Worm (Caenorhabditis elegans) whole organism, young adult: ENCODE data around the gene mes-4.
A peak's percentile ranks its signal among the peaks of the same experiment; 100 is the strongest.

Experiments
- B0035.1 ChIP-seq: sonication (generic microtip); optimal IDR thresholded peaks from 2 replicates; lab custom pipeline; 2016; ENCODE audit warnings: missing genetic modification characterization, mild to moderate bottlenecking, missing compliant biosample characterization, missing genotype, missing genetic modification reagents
- B0336.3 ChIP-seq: fragments of 200-800 bp; sonication (Bioruptor generic); IDR thresholded peaks from 2 replicates; pipeline ENCODE4 v1.3.6; 2022; ENCODE audit warnings: missing genetic modification characterization, missing compliant biosample characterization
- F10E7.11 ChIP-seq: sonication (generic microtip); optimal IDR thresholded peaks from 2 replicates; lab custom pipeline; 2017; ENCODE audit warnings: mild to moderate bottlenecking, missing genetic modification characterization, moderate library complexity, missing compliant biosample characterization
- F49E8.2 ChIP-seq: sonication (generic microtip); optimal IDR thresholded peaks from 3 replicates; lab custom pipeline; 2017; ENCODE audit warnings: missing genetic modification characterization, mild to moderate bottlenecking, missing compliant biosample characterization, antibody characterized with exemption, moderate library complexity; ENCODE audit not compliant: insufficient read depth
- F52B5.7 ChIP-seq: sonication (generic microtip); optimal IDR thresholded peaks from 2 replicates; lab custom pipeline; 2016; ENCODE audit warnings: mild to moderate bottlenecking, missing genetic modification characterization, missing compliant biosample characterization
- F57C9.4 ChIP-seq: sonication (generic microtip); optimal IDR thresholded peaks from 2 replicates; lab custom pipeline; 2017; ENCODE audit warnings: mild to moderate bottlenecking, missing genetic modification characterization, missing compliant biosample characterization
- K12H6.12 ChIP-seq: fragments of 200-800 bp; sonication (Bioruptor generic); optimal IDR thresholded peaks from 2 replicates; lab custom pipeline; 2018; ENCODE audit warnings: mild to moderate bottlenecking, missing genetic modification characterization, missing compliant biosample characterization
- T26A5.8 ChIP-seq: sonication (generic microtip); optimal IDR thresholded peaks from 2 replicates; lab custom pipeline; 2016; ENCODE audit warnings: missing genetic modification characterization, missing compliant biosample characterization
- Y53F4B.3 ChIP-seq: fragments of 200-800 bp; sonication (Bioruptor generic); IDR thresholded peaks from 2 replicates; pipeline ENCODE4 v1.3.6; 2022; ENCODE audit warnings: missing genetic modification reagents, missing genetic modification characterization, missing compliant biosample characterization
- ZK185.1 ChIP-seq: sonication (generic microtip); optimal IDR thresholded peaks from 2 replicates; lab custom pipeline; 2016; ENCODE audit warnings: mild to moderate bottlenecking, missing genetic modification characterization, missing compliant biosample characterization; ENCODE audit not compliant: poor library complexity, severe bottlenecking
- akir-1 ChIP-seq: fragments of 200-800 bp; sonication (Bioruptor generic); optimal IDR thresholded peaks from 2 replicates; lab custom pipeline; 2018; ENCODE audit warnings: mild to moderate bottlenecking, missing genetic modification characterization, moderate library complexity, missing compliant biosample characterization
- aptf-2 ChIP-seq: fragments of 200-800 bp; sonication (Bioruptor generic); conservative IDR thresholded peaks from 2 replicates; pipeline ENCODE4 v1.3.6; 2022; ENCODE audit warnings: missing genetic modification reagents, missing genetic modification characterization, missing compliant biosample characterization
- aptf-3 ChIP-seq: fragments of 200-800 bp; sonication (Bioruptor generic); IDR thresholded peaks from 2 replicates; pipeline ENCODE4 v1.3.6; 2022; ENCODE audit warnings: missing genetic modification characterization, missing compliant biosample characterization
- athp-1 ChIP-seq: sonication (generic microtip); optimal IDR thresholded peaks from 2 replicates; lab custom pipeline; 2017; ENCODE audit warnings: mild to moderate bottlenecking, missing genetic modification characterization, missing compliant biosample characterization
- attf-6 ChIP-seq: fragments of 200-800 bp; sonication (Bioruptor generic); IDR thresholded peaks from 2 replicates; pipeline ENCODE4 v1.3.6; 2022; ENCODE audit warnings: missing genetic modification reagents, missing genetic modification characterization, missing compliant biosample characterization
- ccch-3 ChIP-seq: fragments of 200-800 bp; sonication (Bioruptor generic); optimal IDR thresholded peaks from 2 replicates; lab custom pipeline; 2018; ENCODE audit warnings: mild to moderate bottlenecking, missing genetic modification characterization, missing compliant biosample characterization
- cebp-1 ChIP-seq, 2 experiments: fragments of 200-800 bp in 1 of 2; sonication (Bioruptor generic) in 1 of 2; sonication (generic microtip) in 1 of 2; IDR thresholded peaks in 1 of 2; optimal IDR thresholded peaks in 1 of 2; 2 replicates each; pipeline versions ENCODE4 v1.3.6 to Lab custom; 2017 to 2022; ENCODE audit warnings: missing compliant biosample characterization in 2 of 2, missing genetic modification characterization in 2 of 2, mild to moderate bottlenecking in 1 of 2, missing genetic modification reagents in 1 of 2, moderate library complexity in 1 of 2
- ceh-27 ChIP-seq: fragments of 200-800 bp; sonication (Bioruptor generic); optimal IDR thresholded peaks from 2 replicates; lab custom pipeline; 2018; ENCODE audit warnings: mild to moderate bottlenecking, missing genetic modification characterization, moderate library complexity, missing compliant biosample characterization
- ceh-79 ChIP-seq: sonication (generic microtip); optimal IDR thresholded peaks from 2 replicates; lab custom pipeline; 2017; ENCODE audit warnings: mild to moderate bottlenecking, missing genetic modification characterization, missing compliant biosample characterization
- egl-18 ChIP-seq: fragments of 200-800 bp; sonication (Bioruptor generic); IDR thresholded peaks from 2 replicates; pipeline ENCODE4 v1.3.6; 2022; ENCODE audit warnings: missing genetic modification reagents, missing genetic modification characterization, missing compliant biosample characterization
- egrh-3 ChIP-seq: fragments of 200-800 bp; sonication (Bioruptor generic); IDR thresholded peaks from 2 replicates; pipeline ENCODE4 v1.3.6; 2022; ENCODE audit warnings: missing genetic modification reagents, missing genetic modification characterization, missing compliant biosample characterization
- gei-17 ChIP-seq: fragments of 200-800 bp; sonication (Bioruptor generic); optimal IDR thresholded peaks from 2 replicates; lab custom pipeline; 2018; ENCODE audit warnings: mild to moderate bottlenecking, missing genetic modification characterization, missing compliant biosample characterization
- hlh-12 ChIP-seq: sonication (generic microtip); optimal IDR thresholded peaks from 2 replicates; lab custom pipeline; 2016; ENCODE audit warnings: missing genetic modification characterization, missing compliant biosample characterization
- hmg-1.2 ChIP-seq: fragments of 200-800 bp; sonication (Bioruptor generic); IDR thresholded peaks from 2 replicates; pipeline ENCODE4 v1.3.6; 2022; ENCODE audit warnings: missing genetic modification reagents, missing genetic modification characterization, missing compliant biosample characterization
- hrde-1 ChIP-seq: sonication (generic microtip); optimal IDR thresholded peaks from 2 replicates; lab custom pipeline; 2016; ENCODE audit warnings: missing genetic modification characterization, mild to moderate bottlenecking, missing compliant biosample characterization, moderate library complexity, missing genotype, missing genetic modification reagents, borderline replicate concordance
- lin-35 ChIP-seq, 3 experiments: fragments of 150-350 bp in 2 of 3; sonication (generic microtip) in 1 of 3; optimal IDR thresholded peaks; 2 replicates each; lab custom pipeline; 2014 to 2018; ENCODE audit warnings: missing biosample characterization in 3 of 3, missing genetic modification characterization in 3 of 3, missing genetic modification reagents in 3 of 3
- madf-8 ChIP-seq: fragments of 200-800 bp; sonication (Bioruptor generic); conservative IDR thresholded peaks from 2 replicates; pipeline ENCODE4 v1.3.6; 2022; ENCODE audit warnings: missing genetic modification reagents, missing genetic modification characterization, missing compliant biosample characterization
- nfya-2 ChIP-seq: fragments of 200-800 bp; sonication (Bioruptor generic); IDR thresholded peaks from 2 replicates; pipeline ENCODE4 v1.3.6; 2022; ENCODE audit warnings: missing genetic modification reagents, missing genetic modification characterization, missing compliant biosample characterization
- nfyb-1 ChIP-seq: fragments of 200-800 bp; sonication (Bioruptor generic); IDR thresholded peaks from 2 replicates; pipeline ENCODE4 v1.3.6; 2022; ENCODE audit warnings: missing genetic modification reagents, missing genetic modification characterization, missing compliant biosample characterization
- nhr-179 ChIP-seq: sonication (generic microtip); optimal IDR thresholded peaks from 2 replicates; lab custom pipeline; 2016; ENCODE audit warnings: mild to moderate bottlenecking, missing genetic modification characterization, missing compliant biosample characterization
- nhr-27 ChIP-seq: fragments of 200-800 bp; sonication (Bioruptor generic); optimal IDR thresholded peaks from 2 replicates; lab custom pipeline; 2018; ENCODE audit warnings: mild to moderate bottlenecking, missing genetic modification characterization, moderate library complexity, missing compliant biosample characterization
- pbrm-1 ChIP-seq: fragments of 200-800 bp; sonication (Bioruptor generic); IDR thresholded peaks from 2 replicates; pipeline ENCODE4 v1.3.6; 2022; ENCODE audit warnings: missing genetic modification reagents, missing genetic modification characterization, missing compliant biosample characterization
- sdz-38 ChIP-seq: sonication (generic microtip); optimal IDR thresholded peaks from 2 replicates; lab custom pipeline; 2016; ENCODE audit warnings: missing genotype, missing genetic modification characterization, missing compliant biosample characterization
- sea-2 ChIP-seq: fragments of 200-800 bp; sonication (Bioruptor generic); IDR thresholded peaks from 2 replicates; pipeline ENCODE4 v1.3.6; 2022; ENCODE audit warnings: missing genetic modification characterization, missing compliant biosample characterization
- somi-1 ChIP-seq: fragments of 200-800 bp; sonication (Bioruptor generic); optimal IDR thresholded peaks from 2 replicates; lab custom pipeline; 2018; ENCODE audit warnings: mild to moderate bottlenecking, missing genetic modification characterization, missing compliant biosample characterization
- tbp1 ChIP-seq: fragments of 200-800 bp; sonication (Bioruptor generic); optimal IDR thresholded peaks from 2 replicates; lab custom pipeline; 2018; ENCODE audit warnings: mild to moderate bottlenecking, missing genetic modification characterization, missing compliant biosample characterization
- tlf-1 ChIP-seq: fragments of 200-800 bp; sonication (Bioruptor generic); optimal IDR thresholded peaks from 2 replicates; lab custom pipeline; 2018; ENCODE audit warnings: mild to moderate bottlenecking, missing genetic modification characterization, missing compliant biosample characterization
- unc-62 ChIP-seq: fragments of 150-350 bp; optimal IDR thresholded peaks from 2 replicates; lab custom pipeline; 2014; ENCODE audit warnings: missing biosample characterization, missing genetic modification reagents, missing genetic modification characterization
- xnd-1 ChIP-seq: sonication (generic microtip); optimal IDR thresholded peaks from 2 replicates; lab custom pipeline; 2016; ENCODE audit warnings: missing genotype, missing genetic modification reagents, missing genetic modification characterization, missing compliant biosample characterization
- ztf-18 ChIP-seq: sonication (generic microtip); optimal IDR thresholded peaks from 2 replicates; lab custom pipeline; 2016; ENCODE audit warnings: missing genotype, mild to moderate bottlenecking, missing genetic modification characterization, missing compliant biosample characterization
- ztf-22 ChIP-seq: fragments of 200-800 bp; sonication (Bioruptor generic); optimal IDR thresholded peaks from 2 replicates; lab custom pipeline; 2018; ENCODE audit warnings: mild to moderate bottlenecking, missing genetic modification characterization, moderate library complexity, missing compliant biosample characterization
- ztf-26 ChIP-seq: sonication (generic microtip); optimal IDR thresholded peaks from 2 replicates; lab custom pipeline; 2017; ENCODE audit warnings: missing genetic modification characterization, missing compliant biosample characterization
- ztf-28 ChIP-seq: fragments of 200-800 bp; sonication (Bioruptor generic); IDR thresholded peaks from 2 replicates; pipeline ENCODE4 v1.3.6; 2022; ENCODE audit warnings: missing genetic modification reagents, missing genetic modification characterization, missing compliant biosample characterization
- ztf-3 ChIP-seq: fragments of 200-800 bp; sonication (Bioruptor generic); optimal IDR thresholded peaks from 2 replicates; lab custom pipeline; 2018; ENCODE audit warnings: mild to moderate bottlenecking, missing genetic modification characterization, missing compliant biosample characterization

Gene mes-4

DNA sequence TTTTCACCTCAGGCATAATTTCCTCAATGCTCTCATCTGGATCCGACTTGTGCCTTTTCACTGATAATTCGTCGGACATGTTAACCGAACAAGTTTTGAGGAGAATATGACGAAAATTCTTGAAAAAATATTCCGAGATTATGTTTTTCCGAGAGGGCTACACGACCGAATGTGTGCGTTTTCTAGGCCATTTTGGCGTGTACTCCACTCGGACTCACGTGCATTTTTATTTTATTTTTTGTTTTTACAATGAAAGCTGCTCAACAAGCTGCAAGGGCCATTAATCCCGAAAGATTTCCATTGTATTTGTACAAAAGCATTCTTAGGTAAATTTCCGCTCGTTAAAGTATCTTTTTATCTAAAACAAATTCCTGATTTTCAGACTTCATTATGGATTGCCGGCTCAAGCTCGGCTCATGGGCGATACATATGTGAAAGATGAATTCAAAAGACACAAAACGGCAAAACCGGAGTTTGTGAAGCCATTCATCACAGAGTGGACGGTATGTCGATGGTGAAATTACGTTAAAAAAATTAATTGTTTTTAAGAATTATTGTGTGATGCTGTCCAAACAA, 30.9 kb upstream of the mes-4 start, which contains the start of the genes F25H9.6 and F25H9.7 (continued):
- TF ChIP-seq hmg-1.2 (GFP tag; lab: Robert Waterston, UW) (0 out of 2 replicates have a peak, but pooled peaks have one; percentile 29), madf-8 (peak; percentile 63), attf-6 (peak; percentile 66), K12H6.12 (tag; lab: Kevin White, UChicago) (peak; percentile 92), athp-1 (tag; lab: Kevin White, UChicago) (peak; percentile 79), nfya-2 (GFP tag; lab: Robert Waterston, UW) (no peak), ceh-79 (tag; lab: Kevin White, UChicago) (peak; percentile 49)
- TF ChIP-seq, all 124 proteins: peak for 73

DNA sequence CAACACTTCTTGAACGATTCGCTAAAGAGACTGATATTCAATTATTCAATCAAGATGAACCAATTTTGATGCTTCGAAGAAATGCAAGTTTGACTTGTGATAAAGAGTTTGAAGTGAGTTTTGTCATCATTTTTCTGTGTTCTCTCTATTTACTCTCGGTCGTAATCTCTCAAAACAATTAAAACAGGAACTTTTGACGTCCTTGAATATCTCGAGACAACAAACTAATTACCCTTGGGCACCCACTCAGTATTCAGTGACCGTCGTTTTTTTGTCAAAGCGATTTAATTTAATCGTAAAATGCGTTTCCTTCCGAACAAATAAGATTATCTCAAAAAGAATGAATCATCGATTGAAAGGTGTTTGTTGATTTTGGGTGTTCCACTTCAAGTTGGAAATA, 26.8 kb upstream of the mes-4 start:
- TF ChIP-seq nhr-27 (tag; lab: Kevin White, UChicago), result no peak
- peak; percentile 4 for TF ChIP-seq ceh-27 (GFP tag; lab: Kevin White, UChicago)

DNA sequence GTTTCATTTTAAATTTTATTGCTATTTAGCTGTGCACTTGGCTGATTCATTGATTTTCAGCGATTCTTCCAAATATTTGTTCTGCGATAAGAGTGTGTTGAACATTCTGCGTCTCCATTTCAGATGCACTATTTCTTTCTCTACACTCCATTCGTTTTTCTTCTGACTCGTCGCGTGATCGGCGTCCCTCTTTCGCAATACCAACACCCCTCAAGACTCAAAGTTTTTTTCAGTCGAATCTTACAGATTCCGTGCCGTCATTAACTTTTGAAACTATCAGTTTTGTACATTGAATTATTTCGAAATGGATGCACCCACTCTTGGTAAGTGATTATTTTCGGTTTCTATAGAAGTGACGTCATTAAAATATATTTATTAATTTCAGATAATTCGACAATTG, 25.6 kb upstream of the mes-4 start, which contains the start of gene frm-10:
frm-10 (plus strand) TSS at position 234 of the 400 bp plus-strand sequence.
- TF ChIP-seq unc-62 (GFP tag; lab: Kevin White, UChicago), result peak; percentile 54
- no peak for TF ChIP-seq ztf-28 (GFP tag; lab: Robert Waterston, UW)
- TF ChIP-seq xnd-1, result no peak
- TF ChIP-seq athp-1 (tag; lab: Kevin White, UChicago), result no peak
- TF ChIP-seq F49E8.2, result no peak
- peak; percentile 74; the same call in 1 of the 2 replicates for TF ChIP-seq nfyb-1 (GFP tag; lab: Robert Waterston, UW)
- peak; percentile 58; the same call in 1 of the 2 replicates for TF ChIP-seq pbrm-1
- TF ChIP-seq lin-35 (GFP tag; optimal IDR thresholded peaks at IDR 0.05; lab: Kevin White, UChicago), result no peak
- peak; percentile 78; the same call in 1 of the 2 replicates for TF ChIP-seq B0336.3 (GFP tag; lab: Robert Waterston, UW)
- TF ChIP-seq aptf-3 (GFP tag; lab: Robert Waterston, UW), result no peak
- no peak for TF ChIP-seq somi-1
- TF ChIP-seq B0035.1 (tag; lab: Kevin White, UChicago), result no peak
- TF ChIP-seq hrde-1 (tag; lab: Kevin White, UChicago), result no peak
- TF ChIP-seq nhr-27 (tag; lab: Kevin White, UChicago), result no peak
- no peak for TF ChIP-seq ztf-22 (GFP tag; lab: Kevin White, UChicago)
- TF ChIP-seq ztf-26, result no peak
- peak; percentile 54 for TF ChIP-seq ZK185.1 (tag; lab: Kevin White, UChicago)
- peak; percentile 21 for TF ChIP-seq ceh-27 (GFP tag; lab: Kevin White, UChicago)
- no peak for TF ChIP-seq tlf-1 (GFP tag; lab: Kevin White, UChicago)
- no peak for TF ChIP-seq nhr-179 (tag; lab: Kevin White, UChicago)
- no peak for TF ChIP-seq sdz-38 (tag; lab: Kevin White, UChicago)
- TF ChIP-seq sea-2 (GFP tag; lab: Robert Waterston, UW), result no peak
- TF ChIP-seq ztf-3 (GFP tag; lab: Kevin White, UChicago), result no peak
- TF ChIP-seq ztf-18 (tag; lab: Kevin White, UChicago), result peak; percentile 39
- no peak for TF ChIP-seq akir-1 (GFP tag; lab: Kevin White, UChicago)
- TF ChIP-seq Y53F4B.3, result no peak
- TF ChIP-seq gei-17 (GFP tag; lab: Kevin White, UChicago), result no peak
- no peak for TF ChIP-seq aptf-2 (GFP tag; lab: Robert Waterston, UW)
- TF ChIP-seq F57C9.4, result no peak
- no peak for TF ChIP-seq tbp1
- no peak for TF ChIP-seq T26A5.8 (tag; lab: Kevin White, UChicago)
- no peak for TF ChIP-seq ccch-3
- no peak for TF ChIP-seq hlh-12 (tag; lab: Kevin White, UChicago)
- no peak for TF ChIP-seq F10E7.11 (tag; lab: Kevin White, UChicago)
- TF ChIP-seq egl-18 (GFP tag; lab: Robert Waterston, UW), result no peak
- no peak for TF ChIP-seq F52B5.7 (tag; lab: Kevin White, UChicago)
- TF ChIP-seq egrh-3 (GFP tag; lab: Robert Waterston, UW), result no peak
- TF ChIP-seq cebp-1 (GFP tag; IDR thresholded peaks at IDR 0.05; lab: Robert Waterston, UW), result peak; percentile 99
- peak; percentile 100 for TF ChIP-seq cebp-1 (tag; optimal IDR thresholded peaks at IDR 0.05; lab: Kevin White, UChicago)
